Fruit fly (Drosophila melanogaster): ENCODE results near the gene CG3386.

The CG3386 gene

DNA sequence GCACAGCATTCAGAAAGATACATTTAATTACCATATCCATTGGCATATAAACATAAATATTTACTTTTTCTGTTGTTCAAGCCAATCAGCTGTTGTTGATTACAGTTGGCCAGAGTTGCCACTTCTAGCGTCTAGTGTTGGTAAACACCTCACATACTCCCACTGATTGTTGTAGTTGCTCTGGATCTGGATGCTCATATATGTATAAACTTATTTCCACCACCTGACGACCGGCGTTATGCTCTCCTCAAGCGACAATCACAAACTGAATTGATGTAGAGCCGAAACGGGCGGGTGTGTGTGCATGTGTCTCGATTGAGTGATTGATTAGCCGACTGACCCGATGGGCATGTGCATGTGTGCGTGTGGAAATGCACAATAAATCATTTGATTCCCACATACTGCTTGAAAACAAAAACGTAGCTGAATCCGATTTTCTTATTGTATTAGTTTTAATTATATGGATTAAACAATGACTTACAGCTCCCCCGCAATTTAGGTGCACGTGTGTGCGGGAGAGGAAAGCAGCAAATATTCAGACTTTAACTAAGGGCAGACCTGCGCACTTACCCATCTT, 389 bp downstream of the CG3386 start (continued):
- TF ChIP-seq CG15514 (GFP tag; optimal IDR thresholded peaks at IDR 0.05), result peak; percentile 70
- TF ChIP-seq NfI (GFP tag; optimal IDR thresholded peaks at IDR 0.05), result peak; percentile 53
- peak; percentile 11 for TF ChIP-seq CG4707 (GFP tag; optimal IDR thresholded peaks at IDR 0.05)
- TF ChIP-seq CG7839 (tag; optimal IDR thresholded peaks at IDR 0.05), result peak; percentile 20
- peak; percentile 32 for TF ChIP-seq CG18011 (GFP tag; optimal IDR thresholded peaks at IDR 0.05)
- TF ChIP-seq crc (GFP tag; optimal IDR thresholded peaks at IDR 0.05), result no peak
- peak; percentile 36; the same call in 1 of the 2 replicates for TF ChIP-seq E2f2 (GFP tag; IDR thresholded peaks at IDR 0.05)
- TF ChIP-seq Stat92E (GFP tag; optimal IDR thresholded peaks at IDR 0.05), result peak in 1 of 3 experiments; percentile 27
- TF ChIP-seq pho (GFP tag; optimal IDR thresholded peaks at IDR 0.05), result no peak
- TF ChIP-seq oc (tag; optimal IDR thresholded peaks at IDR 0.05), result peak; percentile 42
- no peak for TF ChIP-seq CG16863 (GFP tag; optimal IDR thresholded peaks at IDR 0.05)
- peak; percentile 50 for TF ChIP-seq wek (GFP tag; optimal IDR thresholded peaks at IDR 0.05)
- peak; percentile 51 for TF ChIP-seq Jarid2 (GFP tag; optimal IDR thresholded peaks at IDR 0.05)
- peak; percentile 33 for TF ChIP-seq cad (GFP tag; optimal IDR thresholded peaks at IDR 0.05)
- TF ChIP-seq Mrtf (GFP tag; IDR thresholded peaks at IDR 0.05), result no peak
- peak; percentile 50 for TF ChIP-seq pb (GFP tag; optimal IDR thresholded peaks at IDR 0.05)
- no peak for TF ChIP-seq tup (GFP tag; optimal IDR thresholded peaks at IDR 0.05)
- TF ChIP-seq Lpt (GFP tag; optimal IDR thresholded peaks at IDR 0.05), result no peak
- TF ChIP-seq CG12769 (tag; optimal IDR thresholded peaks at IDR 0.05), result peak; percentile 92
- TF ChIP-seq CG4282 (GFP tag; optimal IDR thresholded peaks at IDR 0.05), result peak; percentile 32
- 0 out of 2 replicates have a peak, but pooled peaks have one; percentile 5 for TF ChIP-seq lmd (GFP tag; IDR thresholded peaks at IDR 0.05)
- peak in 1 of 2 experiments; percentile 41 for TF ChIP-seq chif (GFP tag; optimal IDR thresholded peaks at IDR 0.05)
- peak; percentile 44 for TF ChIP-seq CG33557 (GFP tag; optimal IDR thresholded peaks at IDR 0.05)
- peak; percentile 31; the same call in 1 of the 2 replicates for TF ChIP-seq Bgb (GFP tag; IDR thresholded peaks at IDR 0.05; ENCODE audit: partially characterized antibody)
- TF ChIP-seq CG2116 (GFP tag; optimal IDR thresholded peaks at IDR 0.05), result peak; percentile 37
- TF ChIP-seq ken (GFP tag; IDR thresholded peaks at IDR 0.05), result peak; percentile 51; the same call in 1 of the 3 replicates
- no peak for TF ChIP-seq CG9876 (GFP tag; optimal IDR thresholded peaks at IDR 0.05)
- peak; percentile 44 for TF ChIP-seq tin (GFP tag; optimal IDR thresholded peaks at IDR 0.05)
- peak; percentile 6 for TF ChIP-seq eyg (GFP tag; optimal IDR thresholded peaks at IDR 0.05)
- peak; percentile 96 for TF ChIP-seq kni (GFP tag; optimal IDR thresholded peaks at IDR 0.05)
- no peak for TF ChIP-seq sc (optimal IDR thresholded peaks at IDR 0.05)
- TF ChIP-seq sc (GFP tag; optimal IDR thresholded peaks at IDR 0.05), result no peak
- TF ChIP-seq CG18599 (GFP tag; optimal IDR thresholded peaks at IDR 0.05), result peak; percentile 65
- TF ChIP-seq crol (GFP tag; IDR thresholded peaks at IDR 0.05), result peak; percentile 34; the same call in 1 of the 2 replicates
- TF ChIP-seq CG10321 (GFP tag; IDR thresholded peaks at IDR 0.05), result no peak
- TF ChIP-seq Elba2 (GFP tag; optimal IDR thresholded peaks at IDR 0.05), result peak; percentile 68
- peak; percentile 79 for TF ChIP-seq CG3847 (GFP tag; IDR thresholded peaks at IDR 0.05)
- TF ChIP-seq ham (GFP tag; IDR thresholded peaks at IDR 0.05), result no peak
- TF ChIP-seq CG33213 (GFP tag; optimal IDR thresholded peaks at IDR 0.05), result peak; percentile 60
- TF ChIP-seq phol (tag; optimal IDR thresholded peaks at IDR 0.05), result peak; percentile 20
- peak; percentile 50 for TF ChIP-seq unpg (GFP tag; optimal IDR thresholded peaks at IDR 0.05)
- TF ChIP-seq HmgZ (tag; optimal IDR thresholded peaks at IDR 0.05), result peak; percentile 68
- TF ChIP-seq Sox102F (GFP tag; optimal IDR thresholded peaks at IDR 0.05), result no peak
- TF ChIP-seq CG7556 (GFP tag; optimal IDR thresholded peaks at IDR 0.05), result peak; percentile 30
- TF ChIP-seq ERR (GFP tag; optimal IDR thresholded peaks at IDR 0.05), result peak; percentile 8
- peak; percentile 36 for TF ChIP-seq CG15601 (tag; optimal IDR thresholded peaks at IDR 0.05)
- no peak for TF ChIP-seq Poxn (GFP tag; IDR thresholded peaks at IDR 0.05)
- TF ChIP-seq CG9727 (GFP tag; optimal IDR thresholded peaks at IDR 0.05), result peak; percentile 19
- TF ChIP-seq Sry-δ (GFP tag; optimal IDR thresholded peaks at IDR 0.05), result peak; percentile 53
- peak; percentile 63 for TF ChIP-seq klu (GFP tag; IDR thresholded peaks at IDR 0.05)
